Worm (Caenorhabditis elegans) whole organism, L3 larva: ENCODE data around the gene Y53G8AR.6.

Experiments used
- fkh-10 ChIP-seq: sonication (generic microtip); optimal IDR thresholded peaks from 2 replicates; lab custom pipeline; 2017; ENCODE audit warnings: missing biosample characterization, missing genetic modification reagents, missing genetic modification characterization

Y53G8AR.6 gene

ce11 chrIII:3346665-3347064 is 52.1 kb downstream of the Y53G8AR.6 start:
- no peak for TF ChIP-seq fkh-10
